Worm (Caenorhabditis elegans) whole organism, late embryonic: Measurements from ENCODE around the gene srxa-10.

ENCODE experiments used
- C08G9.2 ChIP-seq: sonication (generic microtip); optimal IDR thresholded peaks from 2 replicates; lab custom pipeline; 2016; ENCODE audit warnings: mild to moderate bottlenecking, missing genetic modification characterization, moderate library complexity, missing compliant biosample characterization
- K02D7.2 ChIP-seq: sonication (generic microtip); optimal IDR thresholded peaks from 2 replicates; lab custom pipeline; 2017; ENCODE audit warnings: mild to moderate bottlenecking, missing genetic modification characterization, missing compliant biosample characterization
- K09A11.1 ChIP-seq: sonication (generic microtip); optimal IDR thresholded peaks from 2 replicates; lab custom pipeline; 2017; ENCODE audit warnings: antibody characterized with exemption, mild to moderate bottlenecking, missing genetic modification characterization, missing compliant biosample characterization; ENCODE audit not compliant: insufficient read depth
- T23F11.4 ChIP-seq: fragments of 200-800 bp; sonication (Bioruptor generic); optimal IDR thresholded peaks from 2 replicates; lab custom pipeline; 2018; ENCODE audit warnings: mild to moderate bottlenecking, missing genetic modification characterization, missing compliant biosample characterization
- ahr-1 ChIP-seq: sonication (generic microtip); optimal IDR thresholded peaks from 2 replicates; lab custom pipeline; 2016; ENCODE audit warnings: missing genetic modification characterization, missing compliant biosample characterization
- ama-1 ChIP-seq: fragments of 150-350 bp; optimal IDR thresholded peaks from 2 replicates; lab custom pipeline; 2014
- ceh-14 ChIP-seq: sonication (generic microtip); optimal IDR thresholded peaks from 2 replicates; lab custom pipeline; 2016; ENCODE audit warnings: missing genotype, missing genetic modification characterization, missing compliant biosample characterization
- ceh-18 ChIP-seq: sonication (generic microtip); optimal IDR thresholded peaks from 2 replicates; lab custom pipeline; 2016; ENCODE audit warnings: missing genetic modification characterization, missing compliant biosample characterization
- ceh-19 ChIP-seq: fragments of 200-800 bp; sonication (Bioruptor generic); optimal IDR thresholded peaks from 2 replicates; lab custom pipeline; 2018; ENCODE audit warnings: mild to moderate bottlenecking, missing genetic modification characterization, missing compliant biosample characterization
- ceh-2 ChIP-seq: sonication (generic microtip); optimal IDR thresholded peaks from 2 replicates; lab custom pipeline; 2016; ENCODE audit warnings: missing genotype, missing genetic modification characterization, missing compliant biosample characterization
- ceh-22 ChIP-seq: sonication (generic microtip); optimal IDR thresholded peaks from 2 replicates; lab custom pipeline; 2017; ENCODE audit warnings: missing biosample characterization, missing genetic modification characterization
- ceh-24 ChIP-seq: sonication (generic microtip); optimal IDR thresholded peaks from 2 replicates; lab custom pipeline; 2016; ENCODE audit warnings: mild to moderate bottlenecking, missing genetic modification characterization, missing compliant biosample characterization
- ceh-30 ChIP-seq: fragments of 150-350 bp; optimal IDR thresholded peaks from 2 replicates; lab custom pipeline; 2014; ENCODE audit warnings: missing biosample characterization, missing genetic modification characterization
- ceh-31 ChIP-seq: sonication (generic microtip); optimal IDR thresholded peaks from 2 replicates; lab custom pipeline; 2016; ENCODE audit warnings: missing genetic modification characterization, missing compliant biosample characterization
- ceh-34 ChIP-seq: sonication (generic microtip); optimal IDR thresholded peaks from 2 replicates; lab custom pipeline; 2016; ENCODE audit warnings: mild to moderate bottlenecking, missing genetic modification characterization, missing compliant biosample characterization
- ceh-48 ChIP-seq: sonication (generic microtip); optimal IDR thresholded peaks from 2 replicates; lab custom pipeline; 2016; ENCODE audit warnings: missing genetic modification characterization, inconsistent platforms, missing compliant biosample characterization
- ceh-6 ChIP-seq: fragments of 200-800 bp; sonication (Bioruptor generic); optimal IDR thresholded peaks from 2 replicates; lab custom pipeline; 2018; ENCODE audit warnings: mild to moderate bottlenecking, missing genetic modification characterization, missing compliant biosample characterization
- dmd-4 ChIP-seq: sonication (generic microtip); optimal IDR thresholded peaks from 2 replicates; lab custom pipeline; 2016; ENCODE audit warnings: borderline replicate concordance, missing genetic modification characterization, missing compliant biosample characterization
- dve-1 ChIP-seq: sonication (generic microtip); optimal IDR thresholded peaks from 2 replicates; lab custom pipeline; 2017; ENCODE audit warnings: antibody characterized with exemption, mild to moderate bottlenecking, missing genetic modification characterization, missing compliant biosample characterization
- elt-2 ChIP-seq: sonication (generic microtip); optimal IDR thresholded peaks from 2 replicates; lab custom pipeline; 2016; ENCODE audit warnings: missing genetic modification reagents, missing genetic modification characterization, missing compliant biosample characterization
- elt-4 ChIP-seq: sonication (generic microtip); optimal IDR thresholded peaks from 2 replicates; lab custom pipeline; 2016; ENCODE audit warnings: missing genetic modification characterization, missing compliant biosample characterization
- eyg-1 ChIP-seq: sonication (generic microtip); optimal IDR thresholded peaks from 2 replicates; lab custom pipeline; 2016; ENCODE audit warnings: missing genotype, missing genetic modification characterization, missing compliant biosample characterization
- fax-1 ChIP-seq: sonication (generic microtip); optimal IDR thresholded peaks from 2 replicates; lab custom pipeline; 2016; ENCODE audit warnings: missing genotype, missing genetic modification characterization, missing compliant biosample characterization
- gmeb-2 ChIP-seq: sonication (generic microtip); optimal IDR thresholded peaks from 2 replicates; lab custom pipeline; 2016; ENCODE audit warnings: missing genetic modification characterization, inconsistent platforms, missing compliant biosample characterization
- hlh-13 ChIP-seq: fragments of 200-800 bp; sonication (Bioruptor generic); optimal IDR thresholded peaks from 2 replicates; lab custom pipeline; 2018; ENCODE audit warnings: mild to moderate bottlenecking, missing genetic modification characterization, missing compliant biosample characterization
- hlh-15 ChIP-seq: sonication (generic microtip); optimal IDR thresholded peaks from 2 replicates; lab custom pipeline; 2016; ENCODE audit warnings: missing genetic modification characterization, missing compliant biosample characterization
- hlh-6 ChIP-seq: sonication (generic microtip); optimal IDR thresholded peaks from 2 replicates; lab custom pipeline; 2016; ENCODE audit warnings: missing genotype, missing genetic modification characterization, missing compliant biosample characterization
- hlh-8 ChIP-seq: sonication (generic microtip); optimal IDR thresholded peaks from 2 replicates; lab custom pipeline; 2016; ENCODE audit warnings: missing genotype, missing genetic modification characterization, missing compliant biosample characterization
- lim-6 ChIP-seq: sonication (generic microtip); optimal IDR thresholded peaks from 2 replicates; lab custom pipeline; 2016; ENCODE audit warnings: missing genetic modification characterization, missing compliant biosample characterization
- lin-11 ChIP-seq: fragments of 200-800 bp; sonication (Bioruptor generic); optimal IDR thresholded peaks from 2 replicates; lab custom pipeline; 2018; ENCODE audit warnings: mild to moderate bottlenecking, missing genetic modification characterization, missing compliant biosample characterization
- madf-2 ChIP-seq: sonication (generic microtip); optimal IDR thresholded peaks from 2 replicates; lab custom pipeline; 2017; ENCODE audit warnings: missing genetic modification characterization, missing compliant biosample characterization
- mec-3 ChIP-seq: sonication (generic microtip); optimal IDR thresholded peaks from 2 replicates; lab custom pipeline; 2016; ENCODE audit warnings: borderline replicate concordance, missing genetic modification characterization, missing compliant biosample characterization
- nfya-1 ChIP-seq: sonication (generic microtip); optimal IDR thresholded peaks from 2 replicates; lab custom pipeline; 2017; ENCODE audit warnings: missing genetic modification characterization, mild to moderate bottlenecking, missing compliant biosample characterization, antibody characterized with exemption, moderate library complexity
- nhr-11 ChIP-seq: fragments of 150-350 bp; optimal IDR thresholded peaks from 2 replicates; lab custom pipeline; 2014; ENCODE audit warnings: missing biosample characterization, missing genetic modification characterization
- nhr-232 ChIP-seq: sonication (generic microtip); optimal IDR thresholded peaks from 2 replicates; lab custom pipeline; 2016; ENCODE audit warnings: missing genetic modification characterization, missing compliant biosample characterization
- npax-4 ChIP-seq: sonication (generic microtip); optimal IDR thresholded peaks from 2 replicates; lab custom pipeline; 2016; ENCODE audit warnings: missing genetic modification characterization, missing compliant biosample characterization
- odd-2 ChIP-seq: sonication (generic microtip); optimal IDR thresholded peaks from 2 replicates; lab custom pipeline; 2017; ENCODE audit warnings: antibody characterized with exemption, mild to moderate bottlenecking, missing genetic modification characterization, missing compliant biosample characterization
- pag-3 ChIP-seq: sonication (generic microtip); optimal IDR thresholded peaks from 2 replicates; lab custom pipeline; 2016; ENCODE audit warnings: missing compliant biosample characterization, missing genetic modification characterization, borderline replicate concordance
- pat-9 ChIP-seq: fragments of 200-800 bp; sonication (Bioruptor generic); optimal IDR thresholded peaks from 2 replicates; lab custom pipeline; 2018; ENCODE audit warnings: mild to moderate bottlenecking, missing genetic modification characterization, moderate library complexity, missing compliant biosample characterization
- pax-1 ChIP-seq: fragments of 150-350 bp; optimal IDR thresholded peaks from 2 replicates; lab custom pipeline; 2014; ENCODE audit warnings: missing biosample characterization, missing genetic modification characterization
- pha-2 ChIP-seq: sonication (generic microtip); optimal IDR thresholded peaks from 2 replicates; lab custom pipeline; 2017; ENCODE audit warnings: mild to moderate bottlenecking, missing genetic modification characterization, missing compliant biosample characterization
- pha-4 ChIP-seq: fragments of 150-350 bp; optimal IDR thresholded peaks from 2 replicates; lab custom pipeline; 2018; ENCODE audit warnings: missing biosample characterization, missing genetic modification reagents, missing genetic modification characterization
- pqm-1 ChIP-seq: sonication (generic microtip); optimal IDR thresholded peaks from 2 replicates; lab custom pipeline; 2016; ENCODE audit warnings: missing genetic modification characterization, missing compliant biosample characterization
- ref-2 ChIP-seq: sonication (generic microtip); optimal IDR thresholded peaks from 2 replicates; lab custom pipeline; 2016; ENCODE audit warnings: missing genetic modification characterization, missing compliant biosample characterization
- rnt-1 ChIP-seq: sonication (generic microtip); optimal IDR thresholded peaks from 2 replicates; lab custom pipeline; 2016; ENCODE audit warnings: missing genetic modification characterization, missing compliant biosample characterization
- sox-4 ChIP-seq: sonication (generic microtip); optimal IDR thresholded peaks from 2 replicates; lab custom pipeline; 2017; ENCODE audit warnings: mild to moderate bottlenecking, missing genetic modification characterization, inconsistent platforms, missing compliant biosample characterization
- tbx-2 ChIP-seq: sonication (generic microtip); optimal IDR thresholded peaks from 2 replicates; lab custom pipeline; 2016; ENCODE audit warnings: missing genetic modification characterization, missing compliant biosample characterization
- tbx-7 ChIP-seq: sonication (generic microtip); optimal IDR thresholded peaks from 2 replicates; lab custom pipeline; 2016; ENCODE audit warnings: missing genotype, missing genetic modification characterization, missing compliant biosample characterization
- ttx-3 ChIP-seq: sonication (generic microtip); optimal IDR thresholded peaks from 2 replicates; lab custom pipeline; 2016; ENCODE audit warnings: missing genetic modification reagents, missing genetic modification characterization, missing compliant biosample characterization
- unc-42 ChIP-seq: sonication (generic microtip); optimal IDR thresholded peaks from 2 replicates; lab custom pipeline; 2016; ENCODE audit warnings: missing genotype, missing genetic modification characterization, missing compliant biosample characterization
- unc-55 ChIP-seq: sonication (generic microtip); optimal IDR thresholded peaks from 2 replicates; lab custom pipeline; 2017; ENCODE audit warnings: missing biosample characterization, missing genetic modification reagents, missing genetic modification characterization
- unc-86 ChIP-seq: sonication (generic microtip); optimal IDR thresholded peaks from 2 replicates; lab custom pipeline; 2016; ENCODE audit warnings: missing genetic modification characterization, missing compliant biosample characterization
- zip-5 ChIP-seq: sonication (generic microtip); optimal IDR thresholded peaks from 2 replicates; lab custom pipeline; 2016; ENCODE audit warnings: missing genetic modification characterization, missing compliant biosample characterization
- ztf-16 ChIP-seq: sonication (generic microtip); optimal IDR thresholded peaks from 2 replicates; lab custom pipeline; 2017; ENCODE audit warnings: missing genetic modification characterization, missing compliant biosample characterization

srxa-10 gene

ce11 chrIII:9765465-9765900 is 30.9 kb downstream of the srxa-10 start:
- TF ChIP-seq lim-6 (tag; lab: Kevin White, UChicago) (no peak), unc-86 (tag; lab: Kevin White, UChicago) (peak; percentile 52), ceh-48 (no peak), ceh-14 (tag; lab: Kevin White, UChicago) (peak; percentile 54), zip-5 (tag; lab: Kevin White, UChicago) (peak; percentile 9), elt-2 (peak; percentile 78), ama-1 (lab: Kevin White, UChicago) (peak; percentile 96), pqm-1 (peak; percentile 57), T23F11.4 (GFP tag; lab: Kevin White, UChicago) (peak; percentile 74), ceh-24 (no peak), pha-4 (tag; lab: Kevin White, UChicago) (no peak), ceh-6 (GFP tag; lab: Kevin White, UChicago) (peak; percentile 79), ceh-18 (tag; lab: Kevin White, UChicago) (peak; percentile 93), elt-4 (tag; lab: Kevin White, UChicago) (no peak), ttx-3 (tag; lab: Kevin White, UChicago) (peak; percentile 22), odd-2 (tag; lab: Kevin White, UChicago) (no peak), eyg-1 (tag; lab: Kevin White, UChicago) (peak; percentile 52), ceh-31 (peak; percentile 88), ztf-16 (tag; lab: Kevin White, UChicago) (peak; percentile 81), K02D7.2 (tag; lab: Kevin White, UChicago) (peak; percentile 29), mec-3 (tag; lab: Kevin White, UChicago) (no peak), ceh-2 (peak; percentile 51), ahr-1 (peak; percentile 8), hlh-6 (tag; lab: Kevin White, UChicago) (no peak), tbx-2 (tag; lab: Kevin White, UChicago) (peak; percentile 92), ref-2 (peak; percentile 98), hlh-8 (tag; lab: Kevin White, UChicago) (peak; percentile 50), ceh-22 (tag; lab: Kevin White, UChicago) (no peak), nhr-11 (tag; lab: Kevin White, UChicago) (no peak), C08G9.2 (peak; percentile 57), pat-9 (tag; lab: Kevin White, UChicago) (peak; percentile 77), npax-4 (tag; lab: Kevin White, UChicago) (no peak), fax-1 (peak; percentile 43), pag-3 (tag; lab: Kevin White, UChicago) (no peak), rnt-1 (tag; lab: Kevin White, UChicago) (peak; percentile 94), nfya-1 (tag; lab: Kevin White, UChicago) (peak; percentile 99), tbx-7 (peak; percentile 59), nhr-232 (tag; lab: Kevin White, UChicago) (no peak), madf-2 (tag; lab: Kevin White, UChicago) (peak; percentile 76), pha-2 (tag; lab: Kevin White, UChicago) (peak; percentile 79), dve-1 (peak; percentile 90), hlh-15 (tag; lab: Kevin White, UChicago) (no peak), unc-55 (GFP tag; lab: Kevin White, UChicago) (peak; percentile 70), lin-11 (tag; lab: Kevin White, UChicago) (peak; percentile 31), gmeb-2 (tag; lab: Kevin White, UChicago) (peak; percentile 65), unc-42 (tag; lab: Kevin White, UChicago) (peak; percentile 82), K09A11.1 (tag; lab: Kevin White, UChicago) (peak; percentile 36), pax-1 (tag; lab: Kevin White, UChicago) (peak; percentile 56), ceh-34 (tag; lab: Kevin White, UChicago) (peak; percentile 93), ceh-30 (peak; percentile 82), sox-4 (tag; lab: Kevin White, UChicago) (peak; percentile 72), ceh-19 (GFP tag; lab: Kevin White, UChicago) (peak; percentile 76), dmd-4 (peak; percentile 79), hlh-13 (GFP tag; lab: Kevin White, UChicago) (no peak)
